Fruit fly (Drosophila melanogaster): ENCODE results near the gene CG14868.

The CG14868 gene

DNA sequence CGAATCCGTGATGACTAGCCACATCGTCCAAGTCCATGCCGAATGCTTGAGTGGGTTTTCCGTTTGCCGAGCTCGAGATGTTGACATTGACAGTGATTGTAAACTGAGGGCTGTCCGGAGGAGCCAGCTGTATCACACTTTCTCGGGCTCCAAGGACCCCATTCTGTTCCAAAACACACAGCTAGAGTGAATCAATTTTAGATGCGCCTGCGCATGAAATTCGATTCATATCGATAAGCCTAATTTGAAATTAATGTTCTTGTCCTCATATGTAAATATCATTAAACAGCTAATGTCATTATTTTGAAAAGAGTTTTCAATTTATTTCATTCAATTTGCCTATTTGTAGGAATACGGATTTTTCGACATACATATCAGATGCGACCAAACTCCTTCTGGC, at the start of gene CG14868:
Gene CG14868, minus strand, starts transcription at position 204 of the 400 bp plus-strand sequence.
- TF ChIP-seq Snoo (tag; optimal IDR thresholded peaks at IDR 0.05), result no peak
- no peak for TF ChIP-seq Ets98B (GFP tag; IDR thresholded peaks at IDR 0.05)

DNA sequence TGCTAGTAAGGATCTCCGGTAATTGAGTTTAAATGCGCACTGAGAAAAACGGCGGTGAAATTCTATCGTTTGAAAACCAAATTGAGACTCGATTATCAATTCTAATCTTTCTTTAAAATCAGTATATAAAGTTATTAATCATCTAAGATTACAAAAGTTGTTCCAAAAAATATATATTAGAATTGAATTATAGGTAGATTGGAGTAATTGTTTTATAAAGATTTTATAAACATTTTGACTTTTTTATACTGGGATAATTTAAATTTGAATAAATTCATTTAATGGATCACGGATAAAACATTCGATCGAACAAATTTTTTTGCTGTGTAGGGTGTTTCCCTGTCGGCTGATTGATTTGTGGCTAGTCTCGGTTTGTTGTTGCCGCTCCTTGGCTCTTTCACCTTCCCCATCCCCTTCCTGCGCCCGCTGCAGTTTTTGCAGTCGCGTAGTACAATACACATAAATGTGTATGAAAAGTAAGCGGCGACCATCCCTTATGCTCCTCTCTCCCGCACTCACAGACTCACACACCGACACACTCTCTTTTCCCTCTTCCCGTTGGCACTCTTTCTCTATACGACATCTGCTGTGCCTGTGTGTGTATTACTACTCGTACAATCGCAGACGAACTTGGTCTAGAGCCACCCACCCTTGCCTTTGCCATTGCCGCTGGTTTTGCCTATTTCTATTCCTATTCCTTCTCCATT, 49.2 kb upstream of the CG14868 start:
- TF ChIP-seq CG15710 (tag; optimal IDR thresholded peaks at IDR 0.05) (peak; percentile 47), rn (GFP tag; IDR thresholded peaks at IDR 0.05) (no peak), CG34367 (tag; optimal IDR thresholded peaks at IDR 0.05) (no peak), CG17806 (tag; optimal IDR thresholded peaks at IDR 0.05) (peak; percentile 6), Pif1A (GFP tag; optimal IDR thresholded peaks at IDR 0.05) (peak; percentile 9), CG9948 (tag; optimal IDR thresholded peaks at IDR 0.05) (peak; percentile 36), CG13204 (GFP tag; optimal IDR thresholded peaks at IDR 0.05) (peak; percentile 0), gl (tag; optimal IDR thresholded peaks at IDR 0.05) (no peak), CG8159 (tag; optimal IDR thresholded peaks at IDR 0.05) (peak; percentile 54), fd96Ca (GFP tag; IDR thresholded peaks at IDR 0.05) (no peak)

DNA sequence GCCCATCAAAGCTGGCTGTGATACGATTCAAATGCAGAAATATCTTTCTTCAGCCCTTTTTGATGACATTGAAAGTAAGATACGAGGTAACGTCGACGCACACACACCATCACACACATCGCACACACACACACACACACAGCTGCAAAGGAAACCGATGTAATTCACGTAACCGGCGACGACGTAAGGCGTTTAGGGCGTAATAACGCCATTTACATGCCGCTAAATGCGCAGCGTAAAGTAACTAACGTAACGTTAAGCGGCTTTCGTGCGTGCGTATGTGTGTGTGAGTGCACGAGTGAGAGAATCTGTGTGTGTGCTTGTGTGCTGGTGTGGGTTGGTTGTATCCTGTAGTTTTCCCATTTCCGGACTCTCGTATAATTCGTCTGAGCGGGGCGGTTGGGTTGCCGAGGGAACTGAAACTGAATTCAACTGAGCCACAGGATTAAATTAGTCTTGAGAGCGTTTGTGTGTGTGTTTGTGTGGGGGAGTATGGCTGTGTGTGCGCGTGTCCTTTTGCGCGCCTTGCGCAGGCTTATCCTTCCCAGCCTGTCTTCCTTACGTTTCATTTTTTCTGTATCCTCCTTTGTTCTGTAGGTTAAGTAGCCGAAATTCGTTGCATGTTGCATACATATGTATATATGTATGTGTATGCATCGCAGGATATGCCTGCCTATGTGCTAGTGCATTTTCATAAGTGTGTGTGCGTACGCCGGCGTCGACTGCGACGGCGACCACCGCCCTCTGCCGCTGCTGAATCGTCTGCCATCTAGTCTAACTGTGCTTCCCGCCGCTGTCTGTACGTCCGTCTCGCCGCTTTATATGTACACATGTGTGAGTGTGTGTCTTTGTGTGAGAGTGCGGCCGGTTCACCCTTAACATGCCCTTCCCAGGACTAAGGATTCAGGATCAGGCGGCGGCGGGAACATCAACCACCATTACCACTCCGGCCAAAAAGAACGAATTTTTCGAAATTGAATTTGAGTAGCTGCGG, 48.3 kb upstream of the CG14868 start:
- TF ChIP-seq CG17806 (tag; optimal IDR thresholded peaks at IDR 0.05) (no peak), CG13204 (GFP tag; optimal IDR thresholded peaks at IDR 0.05) (no peak), EcR (GFP tag; optimal IDR thresholded peaks at IDR 0.05) (no peak), fd96Ca (GFP tag; IDR thresholded peaks at IDR 0.05) (no peak)

DNA sequence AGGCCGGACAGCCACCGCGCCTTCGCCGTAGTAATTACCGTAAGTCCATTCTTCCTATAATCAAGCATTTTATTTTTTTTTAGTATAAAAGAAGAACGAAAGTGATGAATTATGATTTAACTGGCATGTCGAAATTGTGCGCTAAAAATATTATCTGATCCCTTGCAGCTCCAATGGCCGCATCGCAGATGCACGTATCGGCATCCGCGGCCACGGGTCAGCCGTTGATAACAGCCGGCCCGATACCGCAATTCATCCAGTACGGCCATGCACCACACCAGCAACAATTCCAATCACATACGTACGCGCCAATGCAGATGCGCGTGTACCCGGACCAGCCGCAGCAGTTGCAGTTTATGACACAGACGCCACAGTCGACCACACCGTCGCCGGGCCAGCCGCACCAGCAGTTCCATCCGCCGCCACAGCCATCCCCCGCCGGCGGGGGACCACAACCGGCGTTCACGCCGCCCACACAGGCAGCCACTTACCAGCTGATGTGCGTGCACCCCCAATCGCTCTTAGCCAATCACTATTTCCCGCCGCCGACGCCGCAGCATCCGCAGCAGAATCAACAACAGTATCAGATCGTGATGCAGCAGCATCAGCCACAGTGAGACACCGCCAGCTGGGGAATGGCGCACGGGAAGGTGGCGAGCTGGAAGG, 45.3 kb upstream of the CG14868 start:
- TF ChIP-seq Pif1A (GFP tag; optimal IDR thresholded peaks at IDR 0.05), result no peak
- TF ChIP-seq CG4496 (GFP tag; IDR thresholded peaks at IDR 0.05), result no peak
- no peak for TF ChIP-seq fd96Ca (GFP tag; IDR thresholded peaks at IDR 0.05)
- no peak for TF ChIP-seq CG14655 (GFP tag; optimal IDR thresholded peaks at IDR 0.05)
- TF ChIP-seq CG34367 (tag; optimal IDR thresholded peaks at IDR 0.05), result no peak
- TF ChIP-seq gl (tag; optimal IDR thresholded peaks at IDR 0.05), result no peak
- no peak for TF ChIP-seq Pif1B (GFP tag; optimal IDR thresholded peaks at IDR 0.05)
- no peak for TF ChIP-seq Ets98B (GFP tag; IDR thresholded peaks at IDR 0.05)
- no peak for TF ChIP-seq CG8301 (tag; optimal IDR thresholded peaks at IDR 0.05)
- TF ChIP-seq CG8159 (tag; optimal IDR thresholded peaks at IDR 0.05), result no peak
- no peak for TF ChIP-seq CG15710 (tag; optimal IDR thresholded peaks at IDR 0.05)
- TF ChIP-seq CG9948 (tag; optimal IDR thresholded peaks at IDR 0.05), result no peak
- TF ChIP-seq EcR (GFP tag; optimal IDR thresholded peaks at IDR 0.05), result no peak
- no peak for TF ChIP-seq CG32121 (GFP tag; IDR thresholded peaks at IDR 0.05)
- TF ChIP-seq CG10348 (GFP tag; IDR thresholded peaks at IDR 0.05), result no peak
- no peak for TF ChIP-seq D1 (tag; optimal IDR thresholded peaks at IDR 0.05)

DNA sequence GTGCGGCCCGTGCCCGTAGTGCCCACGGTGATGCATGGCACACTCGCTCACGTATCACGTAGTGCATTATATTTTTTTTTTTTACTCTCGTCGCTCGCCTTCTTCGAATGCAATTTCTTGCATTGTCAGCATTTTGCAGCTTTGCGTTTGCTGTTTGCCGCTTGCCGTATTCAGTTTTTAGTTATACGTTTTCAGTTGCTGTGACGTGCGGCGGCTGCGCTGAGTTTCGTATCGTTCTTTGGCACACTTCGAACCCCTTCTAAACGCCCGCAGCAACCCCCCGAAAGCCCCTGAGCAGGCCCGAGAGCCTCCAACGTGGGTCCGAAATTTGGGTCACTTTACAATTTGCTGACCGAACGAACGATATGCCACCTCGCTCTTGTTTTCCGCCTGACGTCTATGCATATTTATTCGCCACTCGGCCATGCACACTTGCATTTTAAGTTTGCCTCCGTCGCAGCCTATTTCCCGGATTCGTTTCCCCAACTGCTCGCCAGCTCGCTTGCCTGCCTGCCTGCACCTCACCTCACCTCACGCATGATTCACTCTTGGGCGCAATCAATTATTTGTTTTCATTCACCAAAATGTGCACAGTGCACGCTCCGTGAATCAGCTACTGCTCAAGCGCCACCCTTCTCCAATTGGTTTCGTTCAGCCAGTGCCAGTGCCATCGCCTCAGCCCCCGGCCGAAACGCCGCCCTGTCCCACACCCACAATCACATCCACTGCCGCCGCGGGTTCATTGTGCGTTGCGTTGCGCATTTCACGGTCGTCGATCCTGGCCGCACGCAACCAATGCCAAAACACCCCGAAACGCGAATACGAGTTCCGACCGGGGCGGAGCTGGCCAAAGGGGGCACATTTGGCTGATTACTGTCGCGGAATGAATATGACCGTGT, 41.2 kb upstream of the CG14868 start:
- TF ChIP-seq D1 (tag; optimal IDR thresholded peaks at IDR 0.05), result no peak
- TF ChIP-seq CG34367 (tag; optimal IDR thresholded peaks at IDR 0.05), result no peak
- TF ChIP-seq CG14655 (GFP tag; optimal IDR thresholded peaks at IDR 0.05), result no peak
- TF ChIP-seq CG17806 (tag; optimal IDR thresholded peaks at IDR 0.05), result no peak
- peak; percentile 89 for TF ChIP-seq EcR (GFP tag; optimal IDR thresholded peaks at IDR 0.05)
- TF ChIP-seq CG8159 (tag; optimal IDR thresholded peaks at IDR 0.05), result no peak
- TF ChIP-seq CG9948 (tag; optimal IDR thresholded peaks at IDR 0.05), result no peak
- TF ChIP-seq CG13204 (GFP tag; optimal IDR thresholded peaks at IDR 0.05), result peak; percentile 24
